Fruit fly (Drosophila melanogaster) whole organism, embryonic: ENCODE data around the gene HemK1.

Experiments
- Bgb ChIP-seq: fragments of 200-800 bp; sonication (Bioruptor generic); IDR thresholded peaks from 2 replicates; pipeline ENCODE4 v1.3.6; 2022; ENCODE audit warnings: missing biosample characterization, missing genetic modification characterization; ENCODE audit not compliant: partially characterized antibody
- CG10209 ChIP-seq: fragments of 200-800 bp; sonication (Bioruptor generic); optimal IDR thresholded peaks from 3 replicates; lab custom pipeline; 2017; ENCODE audit warnings: missing biosample characterization, mild to moderate bottlenecking, missing genetic modification characterization, missing genetic modification reagents
- CG1024 ChIP-seq: fragments of 200-800 bp; sonication (Bioruptor generic); IDR thresholded peaks from 2 replicates; pipeline ENCODE4 v1.3.6; 2022; ENCODE audit warnings: missing biosample characterization, missing genetic modification characterization
- CG11695 ChIP-seq: fragments of 200-800 bp; sonication (Bioruptor generic); IDR thresholded peaks from 3 replicates; pipeline ENCODE4 v1.3.6; 2022; ENCODE audit warnings: missing biosample characterization, missing genetic modification characterization
- CG12236 ChIP-seq: fragments of 200-800 bp; sonication (Bioruptor generic); optimal IDR thresholded peaks from 2 replicates; lab custom pipeline; 2016; ENCODE audit warnings: missing biosample characterization, missing genetic modification characterization
- CG12299 ChIP-seq: fragments of 200-800 bp; sonication (Bioruptor generic); optimal IDR thresholded peaks from 2 replicates; lab custom pipeline; 2018; ENCODE audit warnings: missing biosample characterization, mild to moderate bottlenecking, missing genetic modification characterization
- CG12391 ChIP-seq: fragments of 200-800 bp; sonication (Bioruptor generic); optimal IDR thresholded peaks from 3 replicates; lab custom pipeline; 2018; ENCODE audit warnings: missing biosample characterization, mild to moderate bottlenecking, missing genetic modification characterization, moderate library complexity
- CG14710 ChIP-seq: fragments of 200-800 bp; sonication (Bioruptor generic); optimal IDR thresholded peaks from 3 replicates; lab custom pipeline; 2019; ENCODE audit warnings: missing biosample characterization, mild to moderate bottlenecking, missing genetic modification characterization, moderate library complexity
- CG15073 ChIP-seq: fragments of 200-800 bp; sonication (Bioruptor generic); optimal IDR thresholded peaks from 2 replicates; lab custom pipeline; 2016; ENCODE audit warnings: missing biosample characterization, missing genetic modification characterization
- CG16779 ChIP-seq: fragments of 200-800 bp; sonication (Bioruptor generic); IDR thresholded peaks from 2 replicates; pipeline ENCODE4 v1.3.6; 2022; ENCODE audit warnings: missing biosample characterization, missing genetic modification characterization
- CG16863 ChIP-seq: fragments of 200-800 bp; sonication (Bioruptor generic); optimal IDR thresholded peaks from 3 replicates; lab custom pipeline; 2016; ENCODE audit warnings: missing biosample characterization, missing genetic modification characterization
- CG17612 ChIP-seq: fragments of 200-800 bp; sonication (Bioruptor generic); IDR thresholded peaks from 2 replicates; pipeline ENCODE4 v1.3.6; 2022; ENCODE audit warnings: missing biosample characterization, missing genetic modification characterization
- CG2712 ChIP-seq: fragments of 200-800 bp; optimal IDR thresholded peaks from 3 replicates; lab custom pipeline; 2019; ENCODE audit warnings: missing biosample characterization, mild to moderate bottlenecking, missing genetic modification characterization, moderate library complexity
- CG30403 ChIP-seq: fragments of 200-800 bp; sonication (Bioruptor generic); optimal IDR thresholded peaks from 3 replicates; lab custom pipeline; 2016; ENCODE audit warnings: missing biosample characterization, missing genetic modification characterization
- CG4360 ChIP-seq: fragments of 200-800 bp; sonication (Bioruptor generic); IDR thresholded peaks from 2 replicates; pipeline ENCODE4 v1.3.6; 2022; ENCODE audit warnings: missing biosample characterization, missing genetic modification characterization
- CG6175 ChIP-seq: fragments of 200-800 bp; sonication (Bioruptor generic); IDR thresholded peaks from 3 replicates; pipeline ENCODE4 v1.3.6; 2022; ENCODE audit warnings: missing biosample characterization, missing genetic modification characterization
- CG6791 ChIP-seq: fragments of 200-800 bp; sonication (Bioruptor generic); IDR thresholded peaks from 3 replicates; pipeline ENCODE4 v1.3.6; 2022; ENCODE audit warnings: missing biosample characterization, missing genetic modification characterization; ENCODE audit not compliant: partially characterized antibody
- CG7987 ChIP-seq: fragments of 200-800 bp; sonication (Bioruptor generic); optimal IDR thresholded peaks from 2 replicates; lab custom pipeline; 2018; ENCODE audit warnings: missing biosample characterization, mild to moderate bottlenecking, missing genetic modification characterization, moderate library complexity
- CG8388 ChIP-seq: fragments of 200-800 bp; sonication (Bioruptor generic); optimal IDR thresholded peaks from 2 replicates; lab custom pipeline; 2019; ENCODE audit warnings: missing biosample characterization, mild to moderate bottlenecking, missing genetic modification characterization, moderate library complexity
- CG9727 ChIP-seq: fragments of 200-800 bp; sonication (Bioruptor generic); optimal IDR thresholded peaks from 3 replicates; lab custom pipeline; 2017; ENCODE audit warnings: missing biosample characterization, mild to moderate bottlenecking, missing genetic modification characterization
- CG9817 ChIP-seq: fragments of 200-800 bp; sonication (Bioruptor generic); optimal IDR thresholded peaks from 2 replicates; lab custom pipeline; 2018; ENCODE audit warnings: missing biosample characterization, mild to moderate bottlenecking, missing genetic modification characterization, moderate library complexity
- CTCF ChIP-seq: fragments of 200-800 bp; sonication (Bioruptor generic); optimal IDR thresholded peaks from 2 replicates; lab custom pipeline; 2017; ENCODE audit warnings: missing biosample characterization, mild to moderate bottlenecking, missing genetic modification characterization, moderate library complexity
- Doc2 ChIP-seq: fragments of 200-800 bp; sonication (Bioruptor generic); IDR thresholded peaks from 2 replicates; pipeline ENCODE4 v1.3.6; 2022; ENCODE audit warnings: missing biosample characterization, missing genetic modification characterization
- Dp ChIP-seq: fragments of 200-800 bp; sonication (Bioruptor generic); optimal IDR thresholded peaks from 2 replicates; lab custom pipeline; 2018; ENCODE audit warnings: missing biosample characterization, mild to moderate bottlenecking, missing genetic modification characterization, moderate library complexity
- E2f1 ChIP-seq: fragments of 200-800 bp; sonication (Bioruptor generic); IDR thresholded peaks from 2 replicates; pipeline ENCODE4 v1.3.6; 2022; ENCODE audit warnings: missing biosample characterization, missing genetic modification characterization
- HLH54F ChIP-seq: fragments of 200-800 bp; sonication (Bioruptor generic); optimal IDR thresholded peaks from 3 replicates; lab custom pipeline; 2016; ENCODE audit warnings: missing biosample characterization, missing genetic modification characterization
- HmgZ ChIP-seq: fragments of 200-800 bp; sonication (Bioruptor generic); optimal IDR thresholded peaks from 2 replicates; lab custom pipeline; 2018; ENCODE audit warnings: missing biosample characterization, mild to moderate bottlenecking, missing genetic modification characterization
- Hr3 ChIP-seq: fragments of 200-800 bp; sonication (Bioruptor generic); optimal IDR thresholded peaks from 3 replicates; lab custom pipeline; 2016; ENCODE audit warnings: missing biosample characterization, missing genetic modification characterization
- Hr78 ChIP-seq, 2 experiments: fragments of 200-800 bp in 1 of 2; fragments of >200 bp in 1 of 2; sonication (Bioruptor generic) in 1 of 2; optimal IDR thresholded peaks; 2 replicates each; lab custom pipeline; 2017 to 2019; ENCODE audit warnings: missing biosample characterization in 2 of 2, missing genetic modification characterization in 2 of 2, mild to moderate bottlenecking in 1 of 2, moderate library complexity in 1 of 2
- Ravus ChIP-seq: fragments of 200-800 bp; sonication (Bioruptor generic); IDR thresholded peaks from 2 replicates; pipeline ENCODE4 v1.3.6; 2022; ENCODE audit warnings: missing biosample characterization, missing genetic modification characterization
- Six4 ChIP-seq: fragments of 200-800 bp; sonication (Bioruptor generic); optimal IDR thresholded peaks from 2 replicates; lab custom pipeline; 2016; ENCODE audit warnings: missing biosample characterization, missing genetic modification characterization
- bcd ChIP-seq: fragments of 200-800 bp; sonication (Bioruptor generic); optimal IDR thresholded peaks from 2 replicates; lab custom pipeline; 2017; ENCODE audit warnings: missing biosample characterization, mild to moderate bottlenecking, missing genetic modification characterization
- dati ChIP-seq: fragments of 200-800 bp; sonication (Bioruptor generic); IDR thresholded peaks from 2 replicates; pipeline ENCODE4 v1.3.6; 2022; ENCODE audit warnings: missing biosample characterization, missing genetic modification characterization
- dpn ChIP-seq, 2 experiments: fragments of 200-800 bp; sonication (Bioruptor generic); optimal IDR thresholded peaks; 3 replicates each; lab custom pipeline; 2016; ENCODE audit warnings: missing biosample characterization in 2 of 2, missing genetic modification characterization in 2 of 2
- gce ChIP-seq: fragments of 200-800 bp; sonication (Bioruptor generic); IDR thresholded peaks from 3 replicates; pipeline ENCODE4 v1.3.6; 2022; ENCODE audit warnings: missing biosample characterization, missing genetic modification characterization
- gsb ChIP-seq: fragments of 200-800 bp; sonication (Bioruptor generic); IDR thresholded peaks from 2 replicates; pipeline ENCODE4 v1.3.6; 2022; ENCODE audit warnings: missing biosample characterization, missing genetic modification characterization
- h ChIP-seq: fragments of >200 bp; optimal IDR thresholded peaks from 2 replicates; lab custom pipeline; 2017
- kni ChIP-seq: fragments of 200-800 bp; sonication (Bioruptor generic); optimal IDR thresholded peaks from 3 replicates; lab custom pipeline; 2017; ENCODE audit warnings: mild to moderate bottlenecking, missing biosample characterization, missing genetic modification reagents, missing genetic modification characterization
- lab ChIP-seq: fragments of 200-800 bp; sonication (Bioruptor generic); optimal IDR thresholded peaks from 3 replicates; lab custom pipeline; 2017; ENCODE audit warnings: missing biosample characterization, missing genetic modification characterization, mild to moderate bottlenecking, moderate library complexity, missing genetic modification reagents
- mld ChIP-seq: fragments of 200-800 bp; sonication (Bioruptor generic); IDR thresholded peaks from 3 replicates; pipeline ENCODE4 v1.3.6; 2022; ENCODE audit warnings: missing biosample characterization, missing genetic modification characterization; ENCODE audit not compliant: partially characterized antibody
- p53 ChIP-seq: fragments of 200-800 bp; sonication (Bioruptor generic); optimal IDR thresholded peaks from 2 replicates; lab custom pipeline; 2016; ENCODE audit warnings: missing biosample characterization, missing genetic modification characterization
- pnt ChIP-seq: fragments of 200-800 bp; sonication (Bioruptor generic); optimal IDR thresholded peaks from 3 replicates; lab custom pipeline; 2016; ENCODE audit warnings: missing biosample characterization, missing genetic modification characterization
- pum ChIP-seq: fragments of 200-800 bp; sonication (Bioruptor generic); optimal IDR thresholded peaks from 2 replicates; lab custom pipeline; 2016; ENCODE audit warnings: missing biosample characterization, missing genetic modification characterization
- ro ChIP-seq: fragments of 200-800 bp; sonication (Bioruptor generic); IDR thresholded peaks from 2 replicates; pipeline ENCODE4 v1.3.6; 2022; ENCODE audit warnings: missing biosample characterization, missing genetic modification characterization
- sc ChIP-seq, 3 experiments: fragments of >200 bp in 2 of 3; fragments of 200-800 bp in 1 of 3; sonication (Bioruptor generic) in 1 of 3; optimal IDR thresholded peaks; 2 replicates in 2 of 3; 3 replicates in 1 of 3; lab custom pipeline; 2017; ENCODE audit warnings: mild to moderate bottlenecking in 1 of 3, missing biosample characterization in 1 of 3, missing genetic modification characterization in 1 of 3, missing genetic modification reagents in 1 of 3
- schlank ChIP-seq: fragments of 200-800 bp; sonication (Bioruptor generic); optimal IDR thresholded peaks from 2 replicates; lab custom pipeline; 2018; ENCODE audit warnings: missing biosample characterization, mild to moderate bottlenecking, missing genetic modification characterization
- sima ChIP-seq: fragments of 200-800 bp; sonication (Bioruptor generic); optimal IDR thresholded peaks from 2 replicates; lab custom pipeline; 2016; ENCODE audit warnings: missing biosample characterization, missing genetic modification characterization
- slbo ChIP-seq: fragments of 200-800 bp; sonication (Bioruptor generic); IDR thresholded peaks from 2 replicates; pipeline ENCODE4 v1.3.6; 2022; ENCODE audit warnings: missing biosample characterization, missing genetic modification characterization
- sob ChIP-seq: fragments of 200-800 bp; sonication (Bioruptor generic); IDR thresholded peaks from 2 replicates; pipeline ENCODE4 v1.3.6; 2022; ENCODE audit warnings: missing biosample characterization, missing genetic modification characterization
- stc ChIP-seq: fragments of 200-800 bp; sonication (Bioruptor generic); IDR thresholded peaks from 2 replicates; pipeline ENCODE4 v1.3.6; 2022; ENCODE audit warnings: missing biosample characterization, missing genetic modification characterization
- tx ChIP-seq: fragments of 200-800 bp; sonication (Bioruptor generic); optimal IDR thresholded peaks from 2 replicates; lab custom pipeline; 2016; ENCODE audit warnings: missing biosample characterization, missing genetic modification characterization
- usp ChIP-seq: fragments of >200 bp; optimal IDR thresholded peaks from 2 replicates; lab custom pipeline; 2017; ENCODE audit warnings: missing biosample characterization, missing genetic modification characterization
- vvl ChIP-seq: fragments of 200-800 bp; sonication (Bioruptor generic); IDR thresholded peaks from 2 replicates; pipeline ENCODE4 v1.3.6; 2022; ENCODE audit warnings: missing biosample characterization, missing genetic modification characterization

The HemK1 gene

dm6 chr2L:6476753-6477152, 9.3 kb upstream of the HemK1 start, which contains the start of gene CG9536 (continued):
- TF ChIP-seq sima (GFP tag; lab: Kevin White, UChicago) (no peak), CG4360 (GFP tag; lab: Robert Waterston, UW) (peak; percentile 82), lab (no peak), CG17612 (GFP tag; lab: Robert Waterston, UW) (no peak), Hr78 (GFP tag; optimal IDR thresholded peaks at IDR 0.05; lab: Kevin White, UChicago) (no peak), CG9727 (GFP tag; lab: Kevin White, UChicago) (no peak), CG6175 (GFP tag; lab: Robert Waterston, UW) (no peak), CG8388 (GFP tag; lab: Kevin White, UChicago) (no peak), Dp (GFP tag; lab: Kevin White, UChicago) (peak; percentile 89), stc (GFP tag; lab: Robert Waterston, UW) (no peak), Six4 (no peak), CG9817 (tag; lab: Kevin White, UChicago) (no peak), CTCF (no peak), sob (no peak), CG10209 (no peak), CG14710 (peak; percentile 17), kni (no peak), pnt (GFP tag; lab: Kevin White, UChicago) (no peak), E2f1 (GFP tag; lab: Robert Waterston, UW) (no peak), CG7987 (GFP tag; lab: Kevin White, UChicago) (no peak), Bgb (GFP tag; lab: Robert Waterston, UW) (peak; percentile 62), CG11695 (GFP tag; lab: Robert Waterston, UW) (no peak), sc (optimal IDR thresholded peaks at IDR 0.05; lab: Kevin White, UChicago) (no peak), sc (GFP tag; optimal IDR thresholded peaks at IDR 0.05; lab: Kevin White, UChicago) (no peak), slbo (GFP tag; lab: Robert Waterston, UW) (no peak), tx (GFP tag; lab: Kevin White, UChicago) (no peak), HLH54F (GFP tag; lab: Kevin White, UChicago) (no peak), CG12236 (no peak), usp (GFP tag; lab: Kevin White, UChicago) (no peak), CG15073 (no peak), dati (GFP tag; lab: Robert Waterston, UW) (no peak), schlank (tag; lab: Kevin White, UChicago) (no peak), CG1024 (GFP tag; lab: Robert Waterston, UW) (no peak), HmgZ (no peak), CG16863 (GFP tag; lab: Kevin White, UChicago) (no peak), CG2712 (tag; lab: Kevin White, UChicago) (no peak), CG16779 (GFP tag; lab: Robert Waterston, UW) (no peak), mld (GFP tag; lab: Robert Waterston, UW) (no peak; the same call in 2 of the 3 replicates), Hr3 (GFP tag; lab: Kevin White, UChicago) (no peak), p53 (GFP tag; lab: Kevin White, UChicago) (no peak), dpn (GFP tag; optimal IDR thresholded peaks at IDR 0.05; lab: Kevin White, UChicago) (no peak), CG30403 (no peak), Doc2 (GFP tag; lab: Robert Waterston, UW) (no peak), vvl (GFP tag; lab: Robert Waterston, UW) (0 out of 2 replicates have a peak, but pooled peaks have one; percentile 25), CG12391 (tag; lab: Kevin White, UChicago) (no peak), CG12299 (tag; lab: Kevin White, UChicago) (no peak), h (no peak), gsb (GFP tag; lab: Robert Waterston, UW) (no peak), CG6791 (peak; percentile 24; the same call in 1 of the 3 replicates), pum (GFP tag; lab: Kevin White, UChicago) (no peak), Ravus (GFP tag; lab: Robert Waterston, UW) (no peak), gce (GFP tag; lab: Robert Waterston, UW) (no peak), ro (no peak), bcd (GFP tag; lab: Kevin White, UChicago) (no peak)
